Fruit fly (Drosophila melanogaster) whole organism, embryonic: Measurements from ENCODE around the gene Usp5.
A peak's percentile ranks its signal among the peaks of the same experiment; 100 is the strongest.

Experiments
- Atf3 ChIP-seq: fragments of 200-800 bp; sonication (Bioruptor generic); optimal IDR thresholded peaks from 3 replicates; lab custom pipeline; 2016; ENCODE audit warnings: missing biosample characterization, missing genetic modification characterization
- C15 ChIP-seq: fragments of 200-800 bp; sonication (Bioruptor generic); IDR thresholded peaks from 3 replicates; pipeline ENCODE4 v1.3.6; 2022; ENCODE audit warnings: missing biosample characterization, missing genetic modification characterization
- CG1024 ChIP-seq: fragments of 200-800 bp; sonication (Bioruptor generic); IDR thresholded peaks from 2 replicates; pipeline ENCODE4 v1.3.6; 2022; ENCODE audit warnings: missing biosample characterization, missing genetic modification characterization
- CG11093 ChIP-seq: fragments of 200-800 bp; sonication (Bioruptor generic); IDR thresholded peaks from 3 replicates; pipeline ENCODE4 v1.3.6; 2022; ENCODE audit warnings: missing biosample characterization, missing genetic modification characterization
- CG12299 ChIP-seq: fragments of 200-800 bp; sonication (Bioruptor generic); optimal IDR thresholded peaks from 2 replicates; lab custom pipeline; 2018; ENCODE audit warnings: missing biosample characterization, mild to moderate bottlenecking, missing genetic modification characterization
- CG13424 ChIP-seq: fragments of 200-800 bp; sonication (Bioruptor generic); optimal IDR thresholded peaks from 2 replicates; lab custom pipeline; 2019; ENCODE audit warnings: missing biosample characterization, mild to moderate bottlenecking, missing genetic modification characterization, moderate library complexity
- CG1832 ChIP-seq: fragments of 200-800 bp; sonication (Bioruptor generic); optimal IDR thresholded peaks from 2 replicates; lab custom pipeline; 2017; ENCODE audit warnings: missing biosample characterization, mild to moderate bottlenecking, missing genetic modification characterization, inconsistent platforms
- CG18764 ChIP-seq: fragments of 200-800 bp; sonication (Bioruptor generic); optimal IDR thresholded peaks from 3 replicates; lab custom pipeline; 2016; ENCODE audit warnings: missing biosample characterization, missing genetic modification characterization
- CG2199 ChIP-seq: fragments of 200-800 bp; sonication (Bioruptor generic); IDR thresholded peaks from 3 replicates; pipeline ENCODE4 v1.3.6; 2022; ENCODE audit warnings: missing biosample characterization, missing genetic modification characterization
- CG2678 ChIP-seq: fragments of 200-800 bp; sonication (Bioruptor generic); optimal IDR thresholded peaks from 3 replicates; lab custom pipeline; 2019; ENCODE audit warnings: missing biosample characterization, mild to moderate bottlenecking, missing genetic modification characterization, moderate library complexity
- CG33557 ChIP-seq: fragments of 200-800 bp; sonication (Bioruptor generic); optimal IDR thresholded peaks from 2 replicates; lab custom pipeline; 2019; ENCODE audit warnings: missing biosample characterization, mild to moderate bottlenecking, missing genetic modification characterization, moderate library complexity
- CG34376 ChIP-seq: fragments of 200-800 bp; sonication (Bioruptor generic); optimal IDR thresholded peaks from 2 replicates; lab custom pipeline; 2018; ENCODE audit warnings: missing biosample characterization, mild to moderate bottlenecking, missing genetic modification characterization
- CG4707 ChIP-seq: fragments of 200-800 bp; sonication (Bioruptor generic); optimal IDR thresholded peaks from 2 replicates; lab custom pipeline; 2018; ENCODE audit warnings: missing biosample characterization, mild to moderate bottlenecking, missing genetic modification characterization, moderate library complexity
- CG6813 ChIP-seq: fragments of 200-800 bp; sonication (Bioruptor generic); optimal IDR thresholded peaks from 2 replicates; lab custom pipeline; 2017; ENCODE audit warnings: missing biosample characterization, missing genetic modification characterization, mild to moderate bottlenecking, moderate library complexity, missing genetic modification reagents
- CG7271 ChIP-seq: fragments of 200-800 bp; sonication (Bioruptor generic); optimal IDR thresholded peaks from 2 replicates; lab custom pipeline; 2018; ENCODE audit warnings: missing biosample characterization, mild to moderate bottlenecking, missing genetic modification characterization, moderate library complexity
- CG7745 ChIP-seq: fragments of 200-800 bp; sonication (Bioruptor generic); optimal IDR thresholded peaks from 2 replicates; lab custom pipeline; 2018; ENCODE audit warnings: missing biosample characterization, mild to moderate bottlenecking, missing genetic modification characterization, moderate library complexity
- CG7786 ChIP-seq: fragments of 200-800 bp; sonication (Bioruptor generic); optimal IDR thresholded peaks from 2 replicates; lab custom pipeline; 2016; ENCODE audit warnings: missing biosample characterization, missing genetic modification characterization
- CG8281 ChIP-seq: fragments of 200-800 bp; sonication (Bioruptor generic); optimal IDR thresholded peaks from 2 replicates; lab custom pipeline; 2018; ENCODE audit warnings: missing biosample characterization, mild to moderate bottlenecking, missing genetic modification characterization, moderate library complexity
- CG9817 ChIP-seq: fragments of 200-800 bp; sonication (Bioruptor generic); optimal IDR thresholded peaks from 2 replicates; lab custom pipeline; 2018; ENCODE audit warnings: missing biosample characterization, mild to moderate bottlenecking, missing genetic modification characterization, moderate library complexity
- Dp ChIP-seq: fragments of 200-800 bp; sonication (Bioruptor generic); optimal IDR thresholded peaks from 2 replicates; lab custom pipeline; 2018; ENCODE audit warnings: missing biosample characterization, mild to moderate bottlenecking, missing genetic modification characterization, moderate library complexity
- H2.0 ChIP-seq: fragments of 200-800 bp; sonication (Bioruptor generic); IDR thresholded peaks from 2 replicates; pipeline ENCODE4 v1.3.6; 2022; ENCODE audit warnings: missing biosample characterization, missing genetic modification characterization
- HHEX ChIP-seq: fragments of 200-800 bp; sonication (Bioruptor generic); optimal IDR thresholded peaks from 3 replicates; lab custom pipeline; 2017; ENCODE audit warnings: missing biosample characterization, mild to moderate bottlenecking, missing genetic modification characterization, missing genetic modification reagents
- HLH4C ChIP-seq: fragments of 200-800 bp; sonication (Bioruptor generic); IDR thresholded peaks from 3 replicates; pipeline ENCODE4 v1.3.6; 2022; ENCODE audit warnings: missing biosample characterization, missing genetic modification characterization; ENCODE audit not compliant: partially characterized antibody
- Lpt ChIP-seq: fragments of >200 bp; optimal IDR thresholded peaks from 2 replicates; lab custom pipeline; 2018; ENCODE audit warnings: missing biosample characterization, missing genetic modification characterization
- Mrtf ChIP-seq: fragments of 200-800 bp; sonication (Bioruptor generic); IDR thresholded peaks from 3 replicates; pipeline ENCODE4 v1.3.6; 2022; ENCODE audit warnings: missing biosample characterization, missing genetic modification characterization
- NC2α ChIP-seq: fragments of 200-800 bp; sonication (Bioruptor generic); optimal IDR thresholded peaks from 2 replicates; lab custom pipeline; 2016; ENCODE audit warnings: missing biosample characterization, missing genetic modification characterization
- NC2β ChIP-seq: fragments of 200-800 bp; sonication (Bioruptor generic); optimal IDR thresholded peaks from 2 replicates; lab custom pipeline; 2016; ENCODE audit warnings: missing biosample characterization, missing genetic modification characterization
- Nf-YA ChIP-seq: fragments of 200-800 bp; sonication (Bioruptor generic); IDR thresholded peaks from 2 replicates; pipeline ENCODE4 v1.3.6; 2022; ENCODE audit warnings: missing biosample characterization, missing genetic modification characterization
- Spps ChIP-seq: fragments of 200-800 bp; sonication (Bioruptor generic); optimal IDR thresholded peaks from 2 replicates; lab custom pipeline; 2018; ENCODE audit warnings: missing biosample characterization, mild to moderate bottlenecking, missing genetic modification characterization
- Xbp1 ChIP-seq: fragments of 200-800 bp; sonication (Bioruptor generic); optimal IDR thresholded peaks from 3 replicates; lab custom pipeline; 2016; ENCODE audit warnings: missing biosample characterization, mild to moderate bottlenecking, missing genetic modification characterization
- bsh ChIP-seq, 2 experiments: fragments of 200-800 bp; sonication (Bioruptor generic); optimal IDR thresholded peaks; 2 replicates each; lab custom pipeline; 2017 to 2018; ENCODE audit warnings: mild to moderate bottlenecking in 2 of 2, missing biosample characterization in 2 of 2, missing genetic modification characterization in 2 of 2, moderate library complexity in 1 of 2
- cas ChIP-seq: fragments of 200-800 bp; sonication (Bioruptor generic); IDR thresholded peaks from 2 replicates; pipeline ENCODE4 v1.3.6; 2022; ENCODE audit warnings: missing biosample characterization, missing genetic modification characterization
- chn ChIP-seq: fragments of 200-800 bp; sonication (Bioruptor generic); optimal IDR thresholded peaks from 2 replicates; lab custom pipeline; 2016; ENCODE audit warnings: missing biosample characterization, missing genetic modification characterization
- corto ChIP-seq: fragments of 200-800 bp; sonication (Bioruptor generic); optimal IDR thresholded peaks from 2 replicates; lab custom pipeline; 2016; ENCODE audit warnings: missing biosample characterization, mild to moderate bottlenecking, missing genetic modification characterization, moderate library complexity
- en ChIP-seq: fragments of 200-800 bp; sonication (Bioruptor generic); optimal IDR thresholded peaks from 2 replicates; lab custom pipeline; 2016; ENCODE audit warnings: missing biosample characterization, missing genetic modification characterization
- ewg ChIP-seq: fragments of 200-800 bp; sonication (Bioruptor generic); optimal IDR thresholded peaks from 3 replicates; lab custom pipeline; 2017; ENCODE audit warnings: mild to moderate bottlenecking, missing biosample characterization, missing genetic modification reagents, missing genetic modification characterization
- exex ChIP-seq: fragments of 200-800 bp; sonication (Bioruptor generic); optimal IDR thresholded peaks from 4 replicates; lab custom pipeline; 2018; ENCODE audit warnings: missing biosample characterization, mild to moderate bottlenecking, missing genetic modification characterization, moderate library complexity
- fd64A ChIP-seq: fragments of 200-800 bp; sonication (Bioruptor generic); optimal IDR thresholded peaks from 3 replicates; lab custom pipeline; 2018; ENCODE audit warnings: missing biosample characterization, mild to moderate bottlenecking, missing genetic modification characterization
- gro ChIP-seq: fragments of 200-800 bp; sonication (Bioruptor generic); optimal IDR thresholded peaks from 2 replicates; lab custom pipeline; 2016; ENCODE audit warnings: missing biosample characterization, missing genetic modification characterization
- gsb-n ChIP-seq: fragments of 200-800 bp; sonication (Bioruptor generic); optimal IDR thresholded peaks from 3 replicates; lab custom pipeline; 2018; ENCODE audit warnings: missing biosample characterization, mild to moderate bottlenecking, missing genetic modification characterization
- ind ChIP-seq: fragments of 200-800 bp; sonication (Bioruptor generic); optimal IDR thresholded peaks from 3 replicates; lab custom pipeline; 2016; ENCODE audit warnings: missing biosample characterization, missing genetic modification characterization
- kni ChIP-seq: fragments of 200-800 bp; sonication (Bioruptor generic); optimal IDR thresholded peaks from 3 replicates; lab custom pipeline; 2017; ENCODE audit warnings: mild to moderate bottlenecking, missing biosample characterization, missing genetic modification reagents, missing genetic modification characterization
- lov ChIP-seq, 2 experiments: fragments of 200-800 bp in 1 of 2; fragments of >200 bp in 1 of 2; sonication (Bioruptor generic) in 1 of 2; IDR thresholded peaks in 1 of 2; optimal IDR thresholded peaks in 1 of 2; 2 replicates in 1 of 2; 3 replicates in 1 of 2; pipeline versions ENCODE4 v1.3.6 to Lab custom; 2017 to 2022; ENCODE audit warnings: missing biosample characterization in 1 of 2, missing genetic modification characterization in 1 of 2
- psq ChIP-seq: fragments of 200-800 bp; sonication (Bioruptor generic); optimal IDR thresholded peaks from 2 replicates; lab custom pipeline; 2017; ENCODE audit warnings: missing biosample characterization, missing genetic modification characterization
- ranshi ChIP-seq: fragments of 200-800 bp; sonication (Bioruptor generic); IDR thresholded peaks from 2 replicates; pipeline ENCODE4 v1.3.6; 2022; ENCODE audit warnings: missing biosample characterization, missing genetic modification characterization
- repo ChIP-seq: fragments of 200-800 bp; sonication (Bioruptor generic); optimal IDR thresholded peaks from 2 replicates; lab custom pipeline; 2016; ENCODE audit warnings: missing biosample characterization, missing genetic modification characterization
- ro ChIP-seq: fragments of 200-800 bp; sonication (Bioruptor generic); IDR thresholded peaks from 2 replicates; pipeline ENCODE4 v1.3.6; 2022; ENCODE audit warnings: missing biosample characterization, missing genetic modification characterization
- twi ChIP-seq: fragments of 200-800 bp; optimal IDR thresholded peaks from 2 replicates; lab custom pipeline; 2019; ENCODE audit warnings: missing biosample characterization, mild to moderate bottlenecking, missing genetic modification characterization, moderate library complexity
- unpg ChIP-seq: fragments of 200-800 bp; sonication (Bioruptor generic); optimal IDR thresholded peaks from 3 replicates; lab custom pipeline; 2018; ENCODE audit warnings: missing biosample characterization, mild to moderate bottlenecking, missing genetic modification characterization, moderate library complexity
- zfh1 ChIP-seq: fragments of 200-800 bp; sonication (Bioruptor generic); IDR thresholded peaks from 3 replicates; pipeline ENCODE4 v1.3.6; 2022; ENCODE audit warnings: missing biosample characterization, missing genetic modification characterization

Usp5 gene

dm6 chr3L:3194059-3194458 is 45.9 kb upstream of the Usp5 start (continued):
- peak; percentile 77 for TF ChIP-seq twi (tag; lab: Kevin White, UChicago)
- peak; percentile 42 for TF ChIP-seq gro (GFP tag; lab: Kevin White, UChicago)
- peak; percentile 43 for TF ChIP-seq NC2β (GFP tag; lab: Kevin White, UChicago)
- peak; percentile 85 for TF ChIP-seq ro (GFP tag; lab: Robert Waterston, UW)
- peak; percentile 56 for TF ChIP-seq CG7745 (tag; lab: Kevin White, UChicago)
- peak; percentile 76 for TF ChIP-seq chn (GFP tag; lab: Kevin White, UChicago)
- TF ChIP-seq CG7271 (tag; lab: Kevin White, UChicago) = peak; percentile 92
- TF ChIP-seq HLH4C (GFP tag; lab: Robert Waterston, UW) = no peak
- TF ChIP-seq unpg (GFP tag; lab: Kevin White, UChicago) = peak; percentile 95
- peak; percentile 88 for TF ChIP-seq CG11093 (GFP tag; lab: Robert Waterston, UW)
- peak; percentile 96 for TF ChIP-seq CG2678 (tag; lab: Kevin White, UChicago)
- TF ChIP-seq CG8281 (tag; lab: Kevin White, UChicago) = peak; percentile 77
- peak; percentile 91 for TF ChIP-seq CG1024 (GFP tag; lab: Robert Waterston, UW)
- TF ChIP-seq HHEX (GFP tag; lab: Kevin White, UChicago) = peak; percentile 94
- peak; percentile 75 for TF ChIP-seq psq
- no peak for TF ChIP-seq lov (optimal IDR thresholded peaks at IDR 0.05; lab: Kevin White, UChicago)
- TF ChIP-seq lov (GFP tag; IDR thresholded peaks at IDR 0.05; lab: Robert Waterston, UW) = peak; percentile 88
- TF ChIP-seq Xbp1 (GFP tag; lab: Kevin White, UChicago) = peak; percentile 93
- TF ChIP-seq repo (GFP tag; lab: Kevin White, UChicago) = peak; percentile 48
- peak; percentile 93 for TF ChIP-seq CG13424 (tag; lab: Kevin White, UChicago)
- TF ChIP-seq gsb-n (tag; lab: Kevin White, UChicago) = peak; percentile 93
- peak; percentile 88 for TF ChIP-seq ind (GFP tag; lab: Kevin White, UChicago)
- peak; percentile 95 for TF ChIP-seq ranshi
- no peak for TF ChIP-seq NC2α
- TF ChIP-seq Nf-YA (GFP tag; lab: Robert Waterston, UW) = peak; percentile 88
- peak; percentile 79; the same call in 2 of the 3 replicates for TF ChIP-seq C15 (GFP tag; lab: Robert Waterston, UW)
- peak; percentile 90 for TF ChIP-seq H2.0 (GFP tag; lab: Robert Waterston, UW)
- TF ChIP-seq CG33557 (GFP tag; lab: Kevin White, UChicago) = peak; percentile 79
- peak; percentile 24 for TF ChIP-seq en
- peak; percentile 4 for TF ChIP-seq Atf3
- peak; percentile 28 for TF ChIP-seq CG34376 (GFP tag; lab: Kevin White, UChicago)
- TF ChIP-seq CG6813 (GFP tag; lab: Kevin White, UChicago) = peak; percentile 94
- TF ChIP-seq CG2199 (GFP tag; lab: Robert Waterston, UW) = peak; percentile 94
- TF ChIP-seq Dp (GFP tag; lab: Kevin White, UChicago) = no peak
- TF ChIP-seq CG1832 (GFP tag; lab: Kevin White, UChicago) = no peak
- peak; percentile 58 for TF ChIP-seq exex (tag; lab: Kevin White, UChicago)
- peak; percentile 87 for TF ChIP-seq CG4707
- TF ChIP-seq corto (GFP tag; lab: Kevin White, UChicago) = peak; percentile 93
- peak; percentile 89 for TF ChIP-seq Spps (tag; lab: Kevin White, UChicago)
- TF ChIP-seq cas (GFP tag; lab: Robert Waterston, UW) = peak; percentile 82
- TF ChIP-seq CG18764 = peak; percentile 85
- peak; percentile 86 for TF ChIP-seq fd64A (GFP tag; lab: Kevin White, UChicago)
- TF ChIP-seq Lpt (GFP tag; lab: Kevin White, UChicago) = no peak
- TF ChIP-seq ewg (GFP tag; lab: Kevin White, UChicago) = peak; percentile 94
- peak; percentile 95 for TF ChIP-seq zfh1 (GFP tag; lab: Robert Waterston, UW)
- TF ChIP-seq CG7786 (GFP tag; lab: Kevin White, UChicago) = no peak
- peak; percentile 96 to 97 for TF ChIP-seq bsh (GFP tag; optimal IDR thresholded peaks at IDR 0.05; lab: Kevin White, UChicago)
- peak; percentile 93 for TF ChIP-seq CG12299 (tag; lab: Kevin White, UChicago)
- peak; percentile 82 for TF ChIP-seq CG9817 (tag; lab: Kevin White, UChicago)
- peak; percentile 4 for TF ChIP-seq kni
- TF ChIP-seq Mrtf (GFP tag; lab: Robert Waterston, UW) = peak; percentile 86
